Worm (Caenorhabditis elegans) whole organism, L1 larva: ENCODE measurements around the gene C15F1.1.

Experiments used
- C04F5.9 ChIP-seq: sonication (generic microtip); optimal IDR thresholded peaks from 2 replicates; lab custom pipeline; 2016; ENCODE audit warnings: missing genetic modification characterization, missing compliant biosample characterization
- aha-1 ChIP-seq: fragments of 150-350 bp; optimal IDR thresholded peaks from 2 replicates; lab custom pipeline; 2014; ENCODE audit warnings: missing biosample characterization, missing genetic modification characterization
- aly-2 ChIP-seq: fragments of 150-350 bp; optimal IDR thresholded peaks from 2 replicates; lab custom pipeline; 2014; ENCODE audit warnings: missing biosample characterization, missing genetic modification characterization
- ama-1 ChIP-seq: fragments of 150-350 bp; optimal IDR thresholded peaks from 2 replicates; lab custom pipeline; 2014
- ceh-63 ChIP-seq: fragments of 200-800 bp; sonication (Bioruptor generic); optimal IDR thresholded peaks from 2 replicates; lab custom pipeline; 2018; ENCODE audit warnings: mild to moderate bottlenecking, missing genetic modification characterization, missing compliant biosample characterization
- ceh-82 ChIP-seq, 3 experiments: fragments of 150-350 bp in 1 of 3; sonication (generic microtip) in 2 of 3; optimal IDR thresholded peaks; 2 replicates each; lab custom pipeline; 2014 to 2017; ENCODE audit warnings: missing biosample characterization in 3 of 3, missing genetic modification characterization in 3 of 3
- ceh-90 ChIP-seq: sonication (generic microtip); optimal IDR thresholded peaks from 2 replicates; lab custom pipeline; 2016; ENCODE audit warnings: missing genetic modification characterization, missing compliant biosample characterization
- dsc-1 ChIP-seq: sonication (generic microtip); optimal IDR thresholded peaks from 2 replicates; lab custom pipeline; 2016; ENCODE audit warnings: mild to moderate bottlenecking, missing genetic modification characterization, missing compliant biosample characterization
- efl-1 ChIP-seq, 4 experiments: fragments of 150-350 bp; optimal IDR thresholded peaks in 3 of 4; peaks in 1 of 4; 1 replicate in 1 of 4; 2 replicates in 3 of 4; lab custom pipeline; 2014; ENCODE audit warnings: missing biosample characterization in 2 of 4, missing genetic modification characterization in 2 of 4, missing genetic modification reagents in 2 of 4
- egl-13 ChIP-seq: sonication (generic microtip); optimal IDR thresholded peaks from 2 replicates; lab custom pipeline; 2016; ENCODE audit warnings: missing genotype, missing genetic modification reagents, missing genetic modification characterization, missing compliant biosample characterization
- fkh-10 ChIP-seq: sonication (generic microtip); optimal IDR thresholded peaks from 2 replicates; lab custom pipeline; 2017; ENCODE audit warnings: missing biosample characterization, missing genetic modification reagents, missing genetic modification characterization
- fkh-4 ChIP-seq: sonication (generic microtip); optimal IDR thresholded peaks from 2 replicates; lab custom pipeline; 2016; ENCODE audit warnings: missing compliant biosample characterization, missing genetic modification characterization, borderline replicate concordance
- fkh-8 ChIP-seq: sonication (generic microtip); optimal IDR thresholded peaks from 2 replicates; lab custom pipeline; 2016; ENCODE audit warnings: mild to moderate bottlenecking, missing genetic modification characterization, missing compliant biosample characterization
- fos-1 ChIP-seq: fragments of 150-350 bp; optimal IDR thresholded peaks from 2 replicates; lab custom pipeline; 2014; ENCODE audit warnings: missing biosample characterization, missing genetic modification characterization
- hlh-17 ChIP-seq: fragments of 200-800 bp; sonication (Bioruptor generic); optimal IDR thresholded peaks from 2 replicates; lab custom pipeline; 2018; ENCODE audit warnings: missing genetic modification characterization, mild to moderate bottlenecking, missing compliant biosample characterization, moderate library complexity, borderline replicate concordance
- hlh-4 ChIP-seq: sonication (generic microtip); optimal IDR thresholded peaks from 2 replicates; lab custom pipeline; 2016; ENCODE audit warnings: mild to moderate bottlenecking, missing genetic modification characterization, missing compliant biosample characterization
- isw-1 ChIP-seq: fragments of 200-800 bp; sonication (Bioruptor generic); IDR thresholded peaks from 2 replicates; pipeline ENCODE4 v1.3.6; 2022; ENCODE audit warnings: missing genetic modification characterization, missing compliant biosample characterization
- lin-13 ChIP-seq: fragments of 150-350 bp; optimal IDR thresholded peaks from 2 replicates; lab custom pipeline; 2014; ENCODE audit warnings: missing biosample characterization, missing genetic modification reagents, missing genetic modification characterization
- lin-14 ChIP-seq: fragments of 200-800 bp; sonication (Bioruptor generic); optimal IDR thresholded peaks from 2 replicates; lab custom pipeline; 2018; ENCODE audit warnings: mild to moderate bottlenecking, missing genetic modification characterization, moderate library complexity, missing compliant biosample characterization
- lin-15B ChIP-seq: fragments of 150-350 bp; sonication (generic microtip); optimal IDR thresholded peaks from 3 replicates; lab custom pipeline; 2014; ENCODE audit warnings: missing biosample characterization, missing genetic modification characterization
- lin-35 ChIP-seq, 2 experiments: fragments of 150-350 bp; optimal IDR thresholded peaks; 2 replicates each; lab custom pipeline; 2014; ENCODE audit warnings: missing biosample characterization in 2 of 2, missing genetic modification characterization in 2 of 2, missing genetic modification reagents in 2 of 2
- lsy-2 ChIP-seq, 2 experiments: fragments of 150-350 bp; optimal IDR thresholded peaks; 2 replicates each; lab custom pipeline; 2014; ENCODE audit warnings: missing biosample characterization in 2 of 2, missing genetic modification characterization in 2 of 2
- mef-2 ChIP-seq: fragments of 150-350 bp; optimal IDR thresholded peaks from 2 replicates; lab custom pipeline; 2014; ENCODE audit warnings: missing biosample characterization, missing genetic modification characterization
- mep-1 ChIP-seq: fragments of 150-350 bp; optimal IDR thresholded peaks from 2 replicates; lab custom pipeline; 2014; ENCODE audit warnings: missing biosample characterization, missing genetic modification characterization
- nhr-11 ChIP-seq: fragments of 150-350 bp; optimal IDR thresholded peaks from 2 replicates; lab custom pipeline; 2014; ENCODE audit warnings: missing biosample characterization, missing genetic modification characterization
- nhr-12 ChIP-seq: sonication (generic microtip); optimal IDR thresholded peaks from 2 replicates; lab custom pipeline; 2017; ENCODE audit warnings: missing biosample characterization, missing genetic modification characterization
- nhr-20 ChIP-seq: sonication (generic microtip); optimal IDR thresholded peaks from 2 replicates; lab custom pipeline; 2016; ENCODE audit warnings: mild to moderate bottlenecking, missing genetic modification characterization, missing compliant biosample characterization
- nhr-47 ChIP-seq: sonication (generic microtip); optimal IDR thresholded peaks from 2 replicates; lab custom pipeline; 2016; ENCODE audit warnings: mild to moderate bottlenecking, missing genetic modification characterization, moderate library complexity, missing compliant biosample characterization
- nhr-71 ChIP-seq: sonication (generic microtip); optimal IDR thresholded peaks from 2 replicates; lab custom pipeline; 2016; ENCODE audit warnings: mild to moderate bottlenecking, missing genetic modification characterization, moderate library complexity, missing compliant biosample characterization
- nhr-76 ChIP-seq: sonication (generic microtip); optimal IDR thresholded peaks from 2 replicates; lab custom pipeline; 2017; ENCODE audit warnings: missing biosample characterization, missing genetic modification characterization
- nhr-84 ChIP-seq: sonication (generic microtip); optimal IDR thresholded peaks from 2 replicates; lab custom pipeline; 2017; ENCODE audit warnings: missing biosample characterization, missing genetic modification characterization
- nhr-85 ChIP-seq: sonication (generic microtip); peaks from one replicate; lab custom pipeline; 2016; ENCODE audit warnings: missing genetic modification characterization, inconsistent platforms, missing compliant biosample characterization
- nhr-90 ChIP-seq: sonication (generic microtip); optimal IDR thresholded peaks from 2 replicates; lab custom pipeline; 2016; ENCODE audit warnings: mild to moderate bottlenecking, missing genetic modification characterization, missing compliant biosample characterization; ENCODE audit not compliant: poor library complexity
- pag-3 ChIP-seq: sonication (generic microtip); optimal IDR thresholded peaks from 2 replicates; lab custom pipeline; 2017; ENCODE audit warnings: missing genetic modification characterization, mild to moderate bottlenecking, missing compliant biosample characterization, antibody characterized with exemption, borderline replicate concordance; ENCODE audit not compliant: insufficient read depth
- skn-1 ChIP-seq: fragments of 150-350 bp; optimal IDR thresholded peaks from 2 replicates; lab custom pipeline; 2014; ENCODE audit warnings: missing biosample characterization, missing genetic modification characterization
- sox-4 ChIP-seq: sonication (generic microtip); optimal IDR thresholded peaks from 2 replicates; lab custom pipeline; 2016; ENCODE audit warnings: missing genetic modification characterization, missing compliant biosample characterization
- sup-37 ChIP-seq: fragments of 200-800 bp; sonication (Bioruptor generic); optimal IDR thresholded peaks from 2 replicates; lab custom pipeline; 2018; ENCODE audit warnings: mild to moderate bottlenecking, missing genetic modification characterization, missing compliant biosample characterization
- swsn-7 ChIP-seq: sonication (generic microtip); optimal IDR thresholded peaks from 2 replicates; lab custom pipeline; 2016; ENCODE audit warnings: missing genetic modification characterization, missing compliant biosample characterization
- tbx-2 ChIP-seq: sonication (generic microtip); optimal IDR thresholded peaks from 2 replicates; lab custom pipeline; 2016; ENCODE audit warnings: missing genetic modification characterization, missing compliant biosample characterization
- unc-62 ChIP-seq: fragments of 150-350 bp; optimal IDR thresholded peaks from 2 replicates; lab custom pipeline; 2014; ENCODE audit warnings: missing biosample characterization, missing genetic modification reagents, missing genetic modification characterization
- unc-86 ChIP-seq: sonication (generic microtip); optimal IDR thresholded peaks from 2 replicates; lab custom pipeline; 2016; ENCODE audit warnings: missing genetic modification characterization, missing compliant biosample characterization
- zip-4 ChIP-seq: fragments of 200-800 bp; sonication (Bioruptor generic); optimal IDR thresholded peaks from 2 replicates; lab custom pipeline; 2018; ENCODE audit warnings: mild to moderate bottlenecking, missing genetic modification characterization, moderate library complexity, missing compliant biosample characterization
- ztf-11 ChIP-seq, 2 experiments: sonication (generic microtip); optimal IDR thresholded peaks; 2 replicates each; lab custom pipeline; 2016 to 2017; ENCODE audit warnings: missing genetic modification characterization in 2 of 2, missing biosample characterization in 1 of 2, missing compliant biosample characterization in 1 of 2

Gene C15F1.1

ce11 chrII:6989830-6990287 is at the start of gene C15F1.1:
TSS of gene C15F1.1 (plus strand) at chrII:6989880.
- TF ChIP-seq sox-4 (tag; lab: Kevin White, UChicago) (no peak), efl-1 (optimal IDR thresholded peaks at IDR 0.05; lab: Kevin White, UChicago) (no peak), efl-1 (GFP tag; optimal IDR thresholded peaks at IDR 0.05 in 1 of 2; lab: Kevin White, UChicago) (peak in 1 of 2 experiments; percentile 77)
- TF ChIP-seq, all 84 proteins: peak for 1

ce11 chrII:6940726-6941230 is 48.9 kb upstream of the C15F1.1 start:
- TF ChIP-seq lsy-2 (tag; optimal IDR thresholded peaks at IDR 0.05; lab: Kevin White, UChicago) (no peak), fkh-8 (tag; lab: Kevin White, UChicago) (peak; percentile 40), mef-2 (no peak), fkh-4 (no peak), isw-1 (GFP tag; lab: Robert Waterston, UW) (no peak), aha-1 (tag; lab: Kevin White, UChicago) (no peak), nhr-90 (tag; lab: Kevin White, UChicago) (no peak), aly-2 (tag; lab: Kevin White, UChicago) (no peak), lin-15B (no peak), ztf-11 (tag; optimal IDR thresholded peaks at IDR 0.05; lab: Kevin White, UChicago) (no peak), nhr-84 (no peak), lin-14 (GFP tag; lab: Kevin White, UChicago) (peak; percentile 28), ama-1 (no peak), unc-62 (no peak), mep-1 (peak; percentile 16), ceh-90 (tag; lab: Kevin White, UChicago) (no peak), nhr-85 (tag; lab: Kevin White, UChicago) (no peak), unc-86 (tag; lab: Kevin White, UChicago) (no peak), sox-4 (tag; lab: Kevin White, UChicago) (no peak)

- TF ChIP-seq lin-35 (GFP tag; optimal IDR thresholded peaks at IDR 0.05; lab: Kevin White, UChicago) (no peak), fkh-8 (tag; lab: Kevin White, UChicago) (peak; percentile 17), hlh-17 (GFP tag; lab: Kevin White, UChicago) (no peak), unc-86 (tag; lab: Kevin White, UChicago) (peak; percentile 25), fkh-10 (GFP tag; lab: Kevin White, UChicago) (peak; percentile 7), ama-1 (no peak), nhr-71 (peak; percentile 6), lin-14 (GFP tag; lab: Kevin White, UChicago) (peak; percentile 70), ceh-90 (tag; lab: Kevin White, UChicago) (no peak)
- TF ChIP-seq, all 84 proteins: peak for 5
Observed at ce11 chrII:6941520-6941919, 48.2 kb upstream of the C15F1.1 start.

- TF ChIP-seq mep-1 (no peak), nhr-47 (tag; lab: Kevin White, UChicago) (peak; percentile 52), ceh-82 (tag; optimal IDR thresholded peaks at IDR 0.05; lab: Kevin White, UChicago) (peak in 2 of 3 experiments; percentile 11 to 56), tbx-2 (peak; percentile 25), unc-62 (no peak), sup-37 (GFP tag; lab: Kevin White, UChicago) (no peak), nhr-71 (peak; percentile 9), nhr-12 (tag; lab: Kevin White, UChicago) (no peak), pag-3 (no peak), efl-1 (optimal IDR thresholded peaks at IDR 0.05; lab: Kevin White, UChicago) (peak in 1 of 2 experiments; percentile 3), efl-1 (GFP tag; optimal IDR thresholded peaks at IDR 0.05 in 1 of 2; lab: Kevin White, UChicago) (peak in 1 of 2 experiments; percentile 79), nhr-11 (tag; lab: Kevin White, UChicago) (no peak), swsn-7 (peak; percentile 33), ceh-63 (GFP tag; lab: Kevin White, UChicago) (no peak), lin-14 (GFP tag; lab: Kevin White, UChicago) (peak; percentile 77), hlh-4 (tag; lab: Kevin White, UChicago) (no peak), nhr-20 (tag; lab: Kevin White, UChicago) (no peak), fos-1 (tag; lab: Kevin White, UChicago) (no peak), egl-13 (tag; lab: Kevin White, UChicago) (no peak), zip-4 (GFP tag; lab: Kevin White, UChicago) (no peak), skn-1 (tag; lab: Kevin White, UChicago) (peak; percentile 39), fkh-4 (no peak), ztf-11 (tag; optimal IDR thresholded peaks at IDR 0.05; lab: Kevin White, UChicago) (no peak), lin-13 (GFP tag; lab: Kevin White, UChicago) (no peak), C04F5.9 (tag; lab: Kevin White, UChicago) (peak; percentile 27), dsc-1 (tag; lab: Kevin White, UChicago) (peak; percentile 47), fkh-10 (GFP tag; lab: Kevin White, UChicago) (no peak), nhr-76 (no peak)
Observed at ce11 chrII:6943299-6944051, 46.2 kb upstream of the C15F1.1 start.
